Worm (Caenorhabditis elegans): Measurements from ENCODE around the gene mdh-2.

- TF ChIP-seq nhr-76 (tag; optimal IDR thresholded peaks at IDR 0.05): no peak
- no peak for TF ChIP-seq elt-3 (tag; optimal IDR thresholded peaks at IDR 0.05)
- TF ChIP-seq lin-13 (tag; optimal IDR thresholded peaks at IDR 0.05): no peak
- no peak for TF ChIP-seq lsy-2 (tag; optimal IDR thresholded peaks at IDR 0.05)
- TF ChIP-seq elt-1 (tag; optimal IDR thresholded peaks at IDR 0.05; ENCODE audit: borderline replicate concordance, insufficient read depth): no peak
Observed at ce11 chrIII:6655830-6656229, 47.9 kb upstream of the mdh-2 start.
